Fruit fly (Drosophila melanogaster) whole organism, embryonic: Measurements from ENCODE around the gene CG1463.
A peak's percentile ranks its signal among the peaks of the same experiment; 100 is the strongest.

Experiments
- CG10274 ChIP-seq: fragments of 200-800 bp; sonication (Bioruptor generic); optimal IDR thresholded peaks from 3 replicates; lab custom pipeline; 2017; ENCODE audit warnings: missing biosample characterization, mild to moderate bottlenecking, missing genetic modification characterization
- CG11723 ChIP-seq: fragments of 200-800 bp; sonication (Bioruptor generic); optimal IDR thresholded peaks from 2 replicates; lab custom pipeline; 2017; ENCODE audit warnings: missing biosample characterization, mild to moderate bottlenecking, missing genetic modification characterization
- CG14860 ChIP-seq: fragments of 200-800 bp; sonication (Bioruptor generic); IDR thresholded peaks from 3 replicates; pipeline ENCODE4 v1.3.6; 2022; ENCODE audit warnings: missing biosample characterization, missing genetic modification characterization; ENCODE audit not compliant: partially characterized antibody
- CG17568 ChIP-seq: fragments of 200-800 bp; sonication (Bioruptor generic); optimal IDR thresholded peaks from 2 replicates; lab custom pipeline; 2018; ENCODE audit warnings: missing biosample characterization, mild to moderate bottlenecking, missing genetic modification characterization, moderate library complexity
- CG6854 ChIP-seq: fragments of 200-800 bp; sonication (Bioruptor generic); optimal IDR thresholded peaks from 3 replicates; lab custom pipeline; 2017; ENCODE audit warnings: missing biosample characterization, mild to moderate bottlenecking, missing genetic modification characterization
- chinmo ChIP-seq: fragments of 200-800 bp; sonication (Bioruptor generic); IDR thresholded peaks from 4 replicates; pipeline ENCODE4 v1.3.6; 2022; ENCODE audit warnings: missing biosample characterization, missing genetic modification characterization; ENCODE audit not compliant: partially characterized antibody
- slbo ChIP-seq: fragments of 200-800 bp; sonication (Bioruptor generic); IDR thresholded peaks from 2 replicates; pipeline ENCODE4 v1.3.6; 2022; ENCODE audit warnings: missing biosample characterization, missing genetic modification characterization
- tin ChIP-seq: fragments of 200-800 bp; sonication (Bioruptor generic); optimal IDR thresholded peaks from 3 replicates; lab custom pipeline; 2016; ENCODE audit warnings: missing biosample characterization, missing genetic modification characterization

DNA sequence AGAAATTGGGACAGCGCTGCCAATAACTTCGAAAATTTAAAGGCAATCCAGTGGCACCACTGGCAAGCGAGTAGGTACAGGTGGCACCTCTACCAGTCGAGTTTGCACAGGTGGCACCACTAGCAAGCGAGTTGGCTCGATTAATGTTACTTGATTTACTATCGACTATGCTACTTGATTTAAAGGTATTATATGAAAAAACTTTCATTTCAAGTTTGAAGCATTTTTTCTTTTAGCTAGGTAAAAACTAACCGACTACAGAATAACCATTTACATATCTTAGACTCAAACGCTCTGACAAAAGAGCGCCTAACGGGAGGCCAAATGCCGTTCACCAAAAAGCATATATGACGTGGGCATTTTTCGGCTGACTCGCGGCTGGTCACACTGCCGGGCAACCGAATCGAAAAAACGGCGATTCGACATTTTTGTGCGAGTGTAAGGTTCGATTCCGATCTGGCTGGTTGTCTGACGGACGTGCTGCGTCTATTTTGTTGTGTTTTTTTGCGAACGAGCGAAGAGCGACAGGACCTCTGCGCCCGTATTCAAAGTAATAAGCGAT lies 47.6 kb upstream of the CG1463 start, which contains the start of gene Tis11:
- no peak for TF ChIP-seq CG17568 (GFP tag; lab: Kevin White, UChicago)
- TF ChIP-seq CG11723 = no peak
- no peak for TF ChIP-seq CG10274 (GFP tag; lab: Kevin White, UChicago)
- no peak for TF ChIP-seq CG6854 (GFP tag; lab: Kevin White, UChicago)
- TF ChIP-seq CG14860 = no peak
- TF ChIP-seq chinmo = 0 out of 4 replicates have a peak, but pooled peaks have one; percentile 31
- no peak for TF ChIP-seq tin (GFP tag; lab: Kevin White, UChicago)
- no peak; the same call in 1 of the 2 replicates for TF ChIP-seq slbo (GFP tag; lab: Robert Waterston, UW)
